Fruit fly (Drosophila melanogaster) whole organism, wandering third instar larva: ENCODE data around the gene djl.

ENCODE experiments used
- Dfd ChIP-seq: fragments of >200 bp; optimal IDR thresholded peaks from 2 replicates; lab custom pipeline; 2017; ENCODE audit warnings: missing biosample characterization, missing genetic modification characterization
- Jra ChIP-seq: sonication (Bioruptor generic); optimal IDR thresholded peaks from 2 replicates; lab custom pipeline; 2016; ENCODE audit warnings: missing biosample characterization, missing genetic modification characterization
- pan ChIP-seq: fragments of >200 bp; optimal IDR thresholded peaks from 2 replicates; lab custom pipeline; 2017

dm6 chr3R:7109760-7110303 is 49.3 kb downstream of the djl start:
- TF ChIP-seq Jra (GFP tag; lab: Kevin White, UChicago) (no peak), Dfd (GFP tag; lab: Kevin White, UChicago) (no peak), pan (no peak)
